Fruit fly (Drosophila melanogaster) Kc167 (cell line): ENCODE results near the gene CG11700.

Experiments
- Myc ChIP-seq: fragments of >200 bp; optimal IDR thresholded peaks from 2 replicates; lab custom pipeline; 2017; ENCODE audit warnings: missing external identifiers
- Sin3A ChIP-seq: fragments of >200 bp; optimal IDR thresholded peaks from 2 replicates; lab custom pipeline; 2018; ENCODE audit warnings: missing external identifiers
- h ChIP-seq: fragments of >200 bp; optimal IDR thresholded peaks from 3 replicates; lab custom pipeline; 2018; ENCODE audit warnings: missing external identifiers
- insv ChIP-seq: fragments of >200 bp; optimal IDR thresholded peaks from 3 replicates; lab custom pipeline; 2018; ENCODE audit warnings: missing external identifiers
- psq ChIP-seq: fragments of >200 bp; optimal IDR thresholded peaks from 2 replicates; lab custom pipeline; 2017; ENCODE audit warnings: missing external identifiers
- ttk ChIP-seq: sonication (Bioruptor generic); optimal IDR thresholded peaks from 2 replicates; lab custom pipeline; 2017; ENCODE audit warnings: missing external identifiers

CG11700 gene

dm6 chrX:6283470-6283869, at the start of gene CG11700:
CG11700 (minus strand) TSS chrX:6283575.
- no peak for TF ChIP-seq insv (lab: Kevin White, UChicago)
- no peak for TF ChIP-seq Sin3A (lab: Kevin White, UChicago)
- TF ChIP-seq ttk (lab: Kevin White, UChicago) = no peak
- no peak for TF ChIP-seq h
- no peak for TF ChIP-seq Myc
- no peak for TF ChIP-seq psq

DNA sequence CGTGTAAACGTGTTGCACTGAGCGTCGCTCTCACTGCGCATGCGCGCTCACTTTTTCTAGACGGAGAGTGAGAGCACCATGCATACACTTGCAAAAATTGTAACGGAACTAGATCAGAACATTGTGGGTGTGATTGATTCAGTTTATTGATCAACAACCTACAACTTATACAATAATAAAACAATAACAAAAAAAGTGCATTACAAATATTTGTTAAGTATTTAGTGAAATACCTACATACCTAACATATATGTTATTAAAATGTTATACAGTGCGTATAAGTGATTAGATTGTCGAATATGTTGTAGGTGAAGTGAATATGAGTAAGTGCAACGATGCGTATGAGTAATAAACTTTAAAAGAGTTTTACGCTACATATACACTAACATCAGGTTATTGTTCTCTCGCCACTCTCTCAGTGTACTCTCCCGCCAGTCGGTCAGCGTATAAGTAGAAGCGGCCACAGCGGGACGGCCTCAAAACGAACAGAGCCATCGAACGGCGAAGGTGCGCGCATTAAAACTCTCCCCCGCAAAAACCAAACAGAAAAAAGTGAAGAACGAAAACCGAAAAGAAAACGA, 47.1 kb upstream of the CG11700 start, which contains the start of gene CG42240:
Gene CG42240, plus strand, starts transcription at position 474 of the 581 bp plus-strand sequence.
- no peak for TF ChIP-seq Myc
- no peak for TF ChIP-seq Sin3A (lab: Kevin White, UChicago)
- no peak for TF ChIP-seq ttk (lab: Kevin White, UChicago)
- no peak for TF ChIP-seq psq
- no peak for TF ChIP-seq insv (lab: Kevin White, UChicago)
- no peak for TF ChIP-seq h

- TF ChIP-seq ttk (lab: Kevin White, UChicago) = no peak
- TF ChIP-seq h = no peak
- no peak for TF ChIP-seq psq
- no peak for TF ChIP-seq Myc
- TF ChIP-seq Sin3A (lab: Kevin White, UChicago) = no peak
- no peak for TF ChIP-seq insv (lab: Kevin White, UChicago)
Measured at dm6 chrX:6316858-6317474, 33.6 kb upstream of the CG11700 start.

DNA sequence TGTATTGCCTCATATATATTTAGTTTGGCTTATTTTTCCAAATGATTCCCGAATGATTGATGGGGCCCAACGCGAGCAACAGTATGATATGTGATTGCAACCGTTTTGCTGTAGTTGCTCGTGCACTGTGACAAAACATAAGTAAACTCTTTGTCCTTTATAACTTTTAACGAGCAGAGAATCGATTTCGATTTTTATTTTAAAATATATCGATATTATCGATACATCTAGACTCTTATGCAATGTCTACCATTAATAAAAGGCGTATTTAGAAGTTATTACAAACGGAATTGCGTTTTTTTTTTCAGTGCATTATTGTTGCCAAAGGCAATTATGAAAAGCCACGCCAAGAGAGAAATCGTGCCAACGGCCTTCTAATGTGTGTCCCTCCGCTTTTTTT, 32.2 kb upstream of the CG11700 start:
- TF ChIP-seq h (no peak), ttk (lab: Kevin White, UChicago) (no peak), insv (lab: Kevin White, UChicago) (no peak), psq (no peak)

dm6 chrX:6311516-6311915, 28.1 kb upstream of the CG11700 start:
- TF ChIP-seq insv (lab: Kevin White, UChicago) (no peak), Sin3A (lab: Kevin White, UChicago) (no peak), h (no peak), Myc (no peak), ttk (lab: Kevin White, UChicago) (no peak), psq (no peak)

dm6 chrX:6310408-6310807, 27.0 kb upstream of the CG11700 start:
- no peak for TF ChIP-seq insv (lab: Kevin White, UChicago)
- TF ChIP-seq ttk (lab: Kevin White, UChicago) = no peak
- TF ChIP-seq psq = no peak
- TF ChIP-seq h = no peak
- TF ChIP-seq Myc = no peak
- no peak for TF ChIP-seq Sin3A (lab: Kevin White, UChicago)

dm6 chrX:6308852-6309251, 25.5 kb upstream of the CG11700 start, which contains the start of gene CG15894:
CG15894 (plus strand) TSS chrX:6309212.
- no peak for TF ChIP-seq Sin3A (lab: Kevin White, UChicago)
- no peak for TF ChIP-seq insv (lab: Kevin White, UChicago)
- no peak for TF ChIP-seq h
- no peak for TF ChIP-seq Myc
- TF ChIP-seq psq = no peak
- TF ChIP-seq ttk (lab: Kevin White, UChicago) = no peak

DNA sequence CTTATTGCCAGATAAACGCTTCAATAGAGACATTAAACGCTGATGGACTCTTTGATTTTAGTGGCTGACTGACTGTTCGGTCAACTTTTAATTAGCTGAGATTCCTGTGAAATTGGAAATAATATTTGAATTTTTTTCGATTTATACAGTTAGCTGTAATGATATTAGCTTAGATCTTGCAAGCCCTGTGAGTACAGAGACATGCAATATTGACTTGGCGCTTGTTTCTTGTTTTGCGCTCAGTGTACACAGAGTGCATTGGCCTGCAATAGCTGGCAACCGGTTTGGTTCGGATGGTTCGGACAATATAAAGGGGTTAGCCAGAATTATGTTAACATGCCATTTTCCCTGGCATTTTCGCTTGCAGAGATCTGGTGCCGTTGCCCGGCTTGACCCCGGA, 21.9 kb upstream of the CG11700 start:
- TF ChIP-seq Myc = no peak

- TF ChIP-seq insv (lab: Kevin White, UChicago) = no peak
- TF ChIP-seq h = no peak
- no peak for TF ChIP-seq Sin3A (lab: Kevin White, UChicago)
- no peak for TF ChIP-seq ttk (lab: Kevin White, UChicago)
- no peak for TF ChIP-seq psq
- no peak for TF ChIP-seq Myc
Measured at dm6 chrX:6304203-6304602, 20.8 kb upstream of the CG11700 start.

DNA sequence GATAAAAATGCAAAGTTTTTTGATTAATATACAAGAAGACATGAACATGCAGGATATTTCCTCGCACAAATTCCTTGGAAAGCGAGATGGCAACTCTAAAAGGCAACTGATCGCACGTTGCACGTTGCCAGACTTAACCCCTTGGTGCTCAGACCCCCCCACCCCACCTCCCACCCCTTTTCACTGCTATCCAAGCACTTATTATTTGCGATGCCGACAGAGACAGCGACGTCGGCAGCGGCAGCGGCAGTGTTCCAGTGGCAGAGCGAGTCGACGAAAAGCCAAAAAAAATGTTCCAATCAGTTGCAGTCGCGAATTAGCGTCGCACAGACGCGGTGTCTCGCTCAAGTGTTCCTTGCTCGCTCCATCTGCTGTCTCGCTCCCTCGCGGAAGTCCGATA, 20.3 kb upstream of the CG11700 start, which contains the start of gene CG3823:
Gene CG3823, plus strand, starts transcription at position 301 of the 400 bp plus-strand sequence.
- no peak for TF ChIP-seq h
- no peak for TF ChIP-seq insv (lab: Kevin White, UChicago)
- no peak for TF ChIP-seq ttk (lab: Kevin White, UChicago)
- no peak for TF ChIP-seq Sin3A (lab: Kevin White, UChicago)
- no peak for TF ChIP-seq Myc
- TF ChIP-seq psq = no peak

DNA sequence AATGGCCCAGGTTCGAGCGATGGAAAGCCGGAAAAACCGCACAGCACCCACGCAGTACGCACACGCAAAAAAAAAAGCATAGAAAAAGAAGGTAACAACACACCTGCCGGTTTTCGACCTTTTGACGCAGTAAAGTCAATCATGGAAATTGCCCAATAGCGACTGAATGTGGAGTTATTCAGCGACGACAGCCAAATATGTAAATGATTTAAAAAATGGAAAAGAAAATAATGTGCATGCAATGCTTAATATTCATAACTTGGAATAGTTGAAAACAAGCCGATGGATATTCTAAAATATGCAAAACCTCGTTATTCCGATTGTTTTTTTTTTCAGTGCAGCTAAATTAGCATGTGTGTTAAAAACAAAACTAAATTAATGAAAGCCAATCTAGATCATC, 19.8 kb upstream of the CG11700 start:
- no peak for TF ChIP-seq insv (lab: Kevin White, UChicago)
- no peak for TF ChIP-seq Sin3A (lab: Kevin White, UChicago)
- TF ChIP-seq h = no peak
- TF ChIP-seq Myc = no peak
- TF ChIP-seq ttk (lab: Kevin White, UChicago) = no peak

DNA sequence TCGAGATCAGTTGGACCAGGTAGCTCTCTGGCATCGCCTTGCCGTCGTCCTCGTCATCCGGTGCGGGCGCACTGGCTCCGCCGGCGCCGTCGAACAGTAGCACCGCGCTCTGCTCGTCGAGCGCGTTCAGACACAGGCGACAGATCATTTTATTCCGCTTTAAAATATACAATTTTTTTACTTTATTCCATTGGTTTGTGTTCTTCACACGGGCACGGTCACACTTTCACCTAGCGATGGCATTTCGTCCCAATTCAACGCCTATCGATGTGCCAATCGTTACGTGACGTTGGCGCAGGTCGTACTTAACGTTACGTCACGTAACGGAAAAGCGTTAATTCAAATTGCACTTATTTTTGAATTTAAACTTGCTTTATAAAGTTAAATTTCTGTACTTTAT, 17.7 kb upstream of the CG11700 start, which contains the start of gene CG12219:
Gene CG12219, minus strand, starts transcription at position 234 of the 400 bp plus-strand sequence.
- no peak for TF ChIP-seq insv (lab: Kevin White, UChicago)
- TF ChIP-seq ttk (lab: Kevin White, UChicago) = no peak
- no peak for TF ChIP-seq Myc
- TF ChIP-seq psq = no peak
- TF ChIP-seq h = no peak

DNA sequence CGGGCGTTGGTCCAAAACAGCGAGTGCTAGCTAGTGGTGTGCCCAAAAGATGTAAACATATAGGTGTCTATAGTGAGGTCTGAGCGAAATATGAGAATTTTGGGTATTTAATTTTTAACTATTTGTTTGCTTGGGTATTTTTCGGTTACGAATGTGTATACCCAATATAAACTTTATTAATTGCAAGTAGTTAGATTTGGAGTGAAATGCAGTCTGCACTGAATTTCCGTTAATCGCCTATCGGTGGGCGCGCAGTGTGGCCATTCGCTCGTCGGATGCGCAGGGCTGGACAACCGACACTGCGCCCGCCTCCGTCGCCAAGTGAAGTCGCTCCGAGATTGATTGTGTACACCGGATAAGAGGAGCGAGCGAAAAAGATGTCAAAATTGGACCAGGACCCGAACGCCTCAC, 11.8 kb upstream of the CG11700 start, which contains the start of the genes CG15891 and CG3815:
Gene CG15891, minus strand, starts transcription at position 217 of the 411 bp plus-strand sequence.
Gene CG3815, plus strand, starts transcription at position 261 of the 411 bp plus-strand sequence.
- TF ChIP-seq ttk (lab: Kevin White, UChicago) (no peak), insv (lab: Kevin White, UChicago) (no peak)
